Worm (Caenorhabditis elegans) whole organism, late embryonic: Measurements from ENCODE around the gene Y47A7.2.

Source experiments
- C38D4.7 ChIP-seq: fragments of 200-800 bp; sonication (Bioruptor generic); optimal IDR thresholded peaks from 2 replicates; lab custom pipeline; 2018; ENCODE audit warnings: mild to moderate bottlenecking, missing genetic modification characterization, moderate library complexity, missing compliant biosample characterization
- F13H6.1 ChIP-seq: sonication (generic microtip); optimal IDR thresholded peaks from 2 replicates; lab custom pipeline; 2016; ENCODE audit warnings: missing genetic modification characterization, missing compliant biosample characterization
- K09A11.1 ChIP-seq: sonication (generic microtip); optimal IDR thresholded peaks from 2 replicates; lab custom pipeline; 2017; ENCODE audit warnings: antibody characterized with exemption, mild to moderate bottlenecking, missing genetic modification characterization, missing compliant biosample characterization; ENCODE audit not compliant: insufficient read depth
- T23F11.4 ChIP-seq: fragments of 200-800 bp; sonication (Bioruptor generic); optimal IDR thresholded peaks from 2 replicates; lab custom pipeline; 2018; ENCODE audit warnings: mild to moderate bottlenecking, missing genetic modification characterization, missing compliant biosample characterization
- Y22D7AL.16 ChIP-seq: sonication (generic microtip); optimal IDR thresholded peaks from 2 replicates; lab custom pipeline; 2016; ENCODE audit warnings: missing genetic modification characterization, missing compliant biosample characterization
- ahr-1 ChIP-seq: sonication (generic microtip); optimal IDR thresholded peaks from 2 replicates; lab custom pipeline; 2016; ENCODE audit warnings: missing genetic modification characterization, missing compliant biosample characterization
- ama-1 ChIP-seq: fragments of 150-350 bp; optimal IDR thresholded peaks from 2 replicates; lab custom pipeline; 2014
- ceh-14 ChIP-seq: sonication (generic microtip); optimal IDR thresholded peaks from 2 replicates; lab custom pipeline; 2016; ENCODE audit warnings: missing genotype, missing genetic modification characterization, missing compliant biosample characterization
- ceh-18 ChIP-seq: sonication (generic microtip); optimal IDR thresholded peaks from 2 replicates; lab custom pipeline; 2016; ENCODE audit warnings: missing genetic modification characterization, missing compliant biosample characterization
- ceh-19 ChIP-seq: fragments of 200-800 bp; sonication (Bioruptor generic); optimal IDR thresholded peaks from 2 replicates; lab custom pipeline; 2018; ENCODE audit warnings: mild to moderate bottlenecking, missing genetic modification characterization, missing compliant biosample characterization
- ceh-2 ChIP-seq: sonication (generic microtip); optimal IDR thresholded peaks from 2 replicates; lab custom pipeline; 2016; ENCODE audit warnings: missing genotype, missing genetic modification characterization, missing compliant biosample characterization
- ceh-22 ChIP-seq: sonication (generic microtip); optimal IDR thresholded peaks from 2 replicates; lab custom pipeline; 2017; ENCODE audit warnings: missing biosample characterization, missing genetic modification characterization
- ceh-24 ChIP-seq: sonication (generic microtip); optimal IDR thresholded peaks from 2 replicates; lab custom pipeline; 2016; ENCODE audit warnings: mild to moderate bottlenecking, missing genetic modification characterization, missing compliant biosample characterization
- ceh-45 ChIP-seq: fragments of 200-800 bp; sonication (Bioruptor generic); IDR thresholded peaks from 2 replicates; pipeline ENCODE4 v1.3.6; 2022; ENCODE audit warnings: missing genetic modification reagents, missing genetic modification characterization, missing compliant biosample characterization
- ceh-6 ChIP-seq: fragments of 200-800 bp; sonication (Bioruptor generic); optimal IDR thresholded peaks from 2 replicates; lab custom pipeline; 2018; ENCODE audit warnings: mild to moderate bottlenecking, missing genetic modification characterization, missing compliant biosample characterization
- che-1 ChIP-seq: sonication (generic microtip); optimal IDR thresholded peaks from 2 replicates; lab custom pipeline; 2016; ENCODE audit warnings: mild to moderate bottlenecking, missing genetic modification characterization, missing compliant biosample characterization
- dmd-4 ChIP-seq: sonication (generic microtip); optimal IDR thresholded peaks from 2 replicates; lab custom pipeline; 2016; ENCODE audit warnings: borderline replicate concordance, missing genetic modification characterization, missing compliant biosample characterization
- elt-2 ChIP-seq: sonication (generic microtip); optimal IDR thresholded peaks from 2 replicates; lab custom pipeline; 2016; ENCODE audit warnings: missing genetic modification reagents, missing genetic modification characterization, missing compliant biosample characterization
- ets-4 ChIP-seq: sonication (generic microtip); optimal IDR thresholded peaks from 2 replicates; lab custom pipeline; 2016; ENCODE audit warnings: missing genetic modification characterization, missing compliant biosample characterization
- fax-1 ChIP-seq: sonication (generic microtip); optimal IDR thresholded peaks from 2 replicates; lab custom pipeline; 2016; ENCODE audit warnings: missing genotype, missing genetic modification characterization, missing compliant biosample characterization
- fkh-10 ChIP-seq: fragments of 150-350 bp; optimal IDR thresholded peaks from 2 replicates; lab custom pipeline; 2014; ENCODE audit warnings: missing biosample characterization, missing genetic modification reagents, missing genetic modification characterization
- fkh-6 ChIP-seq: sonication (generic microtip); optimal IDR thresholded peaks from 2 replicates; lab custom pipeline; 2016; ENCODE audit warnings: missing genetic modification characterization, missing compliant biosample characterization
- hlh-13 ChIP-seq: fragments of 200-800 bp; sonication (Bioruptor generic); optimal IDR thresholded peaks from 2 replicates; lab custom pipeline; 2018; ENCODE audit warnings: mild to moderate bottlenecking, missing genetic modification characterization, missing compliant biosample characterization
- hlh-15 ChIP-seq: sonication (generic microtip); optimal IDR thresholded peaks from 2 replicates; lab custom pipeline; 2016; ENCODE audit warnings: missing genetic modification characterization, missing compliant biosample characterization
- hlh-6 ChIP-seq: sonication (generic microtip); optimal IDR thresholded peaks from 2 replicates; lab custom pipeline; 2016; ENCODE audit warnings: missing genotype, missing genetic modification characterization, missing compliant biosample characterization
- nhr-11 ChIP-seq: fragments of 150-350 bp; optimal IDR thresholded peaks from 2 replicates; lab custom pipeline; 2014; ENCODE audit warnings: missing biosample characterization, missing genetic modification characterization
- npax-4 ChIP-seq: sonication (generic microtip); optimal IDR thresholded peaks from 2 replicates; lab custom pipeline; 2016; ENCODE audit warnings: missing genetic modification characterization, missing compliant biosample characterization
- odd-2 ChIP-seq: sonication (generic microtip); optimal IDR thresholded peaks from 2 replicates; lab custom pipeline; 2017; ENCODE audit warnings: antibody characterized with exemption, mild to moderate bottlenecking, missing genetic modification characterization, missing compliant biosample characterization
- pag-3 ChIP-seq: sonication (generic microtip); optimal IDR thresholded peaks from 2 replicates; lab custom pipeline; 2016; ENCODE audit warnings: missing compliant biosample characterization, missing genetic modification characterization, borderline replicate concordance
- pat-9 ChIP-seq: fragments of 200-800 bp; sonication (Bioruptor generic); optimal IDR thresholded peaks from 2 replicates; lab custom pipeline; 2018; ENCODE audit warnings: mild to moderate bottlenecking, missing genetic modification characterization, moderate library complexity, missing compliant biosample characterization
- pha-2 ChIP-seq: sonication (generic microtip); optimal IDR thresholded peaks from 2 replicates; lab custom pipeline; 2017; ENCODE audit warnings: mild to moderate bottlenecking, missing genetic modification characterization, missing compliant biosample characterization
- pha-4 ChIP-seq: fragments of 150-350 bp; optimal IDR thresholded peaks from 2 replicates; lab custom pipeline; 2018; ENCODE audit warnings: missing biosample characterization, missing genetic modification reagents, missing genetic modification characterization
- pqm-1 ChIP-seq: sonication (generic microtip); optimal IDR thresholded peaks from 2 replicates; lab custom pipeline; 2016; ENCODE audit warnings: missing genetic modification characterization, missing compliant biosample characterization
- ref-2 ChIP-seq: sonication (generic microtip); optimal IDR thresholded peaks from 2 replicates; lab custom pipeline; 2016; ENCODE audit warnings: missing genetic modification characterization, missing compliant biosample characterization
- rnt-1 ChIP-seq: sonication (generic microtip); optimal IDR thresholded peaks from 2 replicates; lab custom pipeline; 2016; ENCODE audit warnings: missing genetic modification characterization, missing compliant biosample characterization
- sdc-2 ChIP-seq: sonication (generic microtip); optimal IDR thresholded peaks from 2 replicates; lab custom pipeline; 2016; ENCODE audit warnings: missing genotype, missing genetic modification characterization, missing compliant biosample characterization
- sox-2 ChIP-seq: fragments of 200-800 bp; sonication (Bioruptor generic); IDR thresholded peaks from 2 replicates; pipeline ENCODE4 v1.3.6; 2022; ENCODE audit warnings: missing genetic modification reagents, missing genetic modification characterization, missing compliant biosample characterization
- syd-9 ChIP-seq: sonication (generic microtip); optimal IDR thresholded peaks from 2 replicates; lab custom pipeline; 2016; ENCODE audit warnings: mild to moderate bottlenecking, missing genetic modification characterization, moderate library complexity, missing compliant biosample characterization
- ttx-3 ChIP-seq: sonication (generic microtip); optimal IDR thresholded peaks from 2 replicates; lab custom pipeline; 2016; ENCODE audit warnings: missing genetic modification reagents, missing genetic modification characterization, missing compliant biosample characterization
- unc-55 ChIP-seq: sonication (generic microtip); optimal IDR thresholded peaks from 2 replicates; lab custom pipeline; 2017; ENCODE audit warnings: missing biosample characterization, missing genetic modification reagents, missing genetic modification characterization
- unc-86 ChIP-seq: sonication (generic microtip); optimal IDR thresholded peaks from 2 replicates; lab custom pipeline; 2016; ENCODE audit warnings: missing genetic modification characterization, missing compliant biosample characterization

The Y47A7.2 gene

DNA sequence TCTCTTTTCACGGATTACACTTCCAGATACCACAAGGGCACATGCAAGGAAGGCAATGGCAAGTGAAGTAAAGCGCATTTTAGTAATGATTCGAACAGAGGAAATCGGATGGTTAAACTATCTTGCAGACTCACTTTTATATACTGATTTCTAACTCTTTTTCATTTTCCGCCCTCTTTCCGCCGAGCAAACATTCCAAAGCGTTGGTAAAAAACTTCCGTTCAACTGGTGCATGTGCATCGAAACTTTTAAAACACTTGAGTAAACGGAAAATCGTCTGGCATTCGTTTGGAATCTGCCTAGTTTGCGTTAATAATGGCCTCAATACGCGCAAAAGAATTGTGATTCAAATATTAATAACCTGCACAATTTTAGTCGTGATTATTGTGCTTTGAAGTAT lies 33.5 kb downstream of the Y47A7.2 start, which contains the start of gene abu-7:
abu-7 (minus strand) TSS at position 101 of the 400 bp plus-strand sequence.
- no peak for TF ChIP-seq pha-4
- no peak for TF ChIP-seq npax-4 (tag; lab: Kevin White, UChicago)
- no peak for TF ChIP-seq ceh-6 (GFP tag; lab: Kevin White, UChicago)
- TF ChIP-seq pqm-1 (tag; lab: Kevin White, UChicago), result no peak
- TF ChIP-seq ceh-24 (tag; lab: Kevin White, UChicago), result no peak
- no peak for TF ChIP-seq rnt-1
- TF ChIP-seq pha-2 (tag; lab: Kevin White, UChicago), result no peak
- TF ChIP-seq pag-3 (tag; lab: Kevin White, UChicago), result no peak
- no peak for TF ChIP-seq unc-55 (GFP tag; lab: Kevin White, UChicago)
- TF ChIP-seq fax-1, result no peak

DNA sequence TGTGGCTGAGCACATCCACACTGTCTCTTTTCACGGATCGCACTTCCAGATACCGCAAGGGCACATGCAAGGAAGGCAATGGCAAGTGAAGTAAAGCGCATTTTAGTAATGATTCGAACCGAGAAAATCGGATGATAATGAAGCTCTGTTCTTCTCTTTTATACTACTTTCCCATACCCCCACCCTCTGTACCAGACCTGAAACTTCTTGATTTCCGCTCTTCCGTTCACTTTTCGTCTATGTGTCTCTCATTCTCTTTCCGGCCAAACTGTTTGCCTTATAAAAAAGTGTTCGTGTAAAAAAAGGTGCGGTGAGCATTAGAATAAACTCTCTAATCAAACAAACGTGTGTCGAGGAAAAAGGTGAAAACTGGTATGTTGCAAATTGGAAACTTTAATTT lies 36.3 kb downstream of the Y47A7.2 start, which contains the start of gene abu-6:
abu-6 (minus strand) TSS at position 101 of the 400 bp plus-strand sequence.
- no peak for TF ChIP-seq F13H6.1 (tag; lab: Kevin White, UChicago)

DNA sequence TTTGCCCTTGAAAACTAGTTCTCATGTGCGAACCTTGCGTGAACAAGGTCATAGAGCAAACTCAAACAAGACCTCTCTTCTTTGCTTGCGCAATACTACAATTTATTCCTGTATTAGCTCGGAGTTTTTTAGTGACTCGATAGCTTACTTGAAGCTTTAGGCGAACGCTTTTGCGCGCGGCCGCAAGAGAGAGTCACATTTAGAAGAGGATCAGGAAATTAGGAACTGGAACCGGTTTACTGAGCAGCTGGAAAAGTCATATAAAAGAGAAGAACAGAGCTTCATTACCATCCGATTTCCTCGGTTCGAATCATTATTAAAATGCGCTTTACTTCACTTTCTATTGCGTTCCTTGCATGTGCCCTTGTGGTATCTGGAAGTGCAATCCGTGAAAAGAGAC lies 39.8 kb downstream of the Y47A7.2 start, which contains the start of gene abu-15:
abu-15 (plus strand) TSS at position 301 of the 400 bp plus-strand sequence.
- TF ChIP-seq fax-1, result no peak
- TF ChIP-seq nhr-11 (tag; lab: Kevin White, UChicago), result no peak
- TF ChIP-seq ceh-22, result no peak
- no peak for TF ChIP-seq elt-2 (tag; lab: Kevin White, UChicago)
- no peak for TF ChIP-seq hlh-13
- TF ChIP-seq ama-1 (lab: Kevin White, UChicago), result no peak
- TF ChIP-seq K09A11.1 (tag; lab: Kevin White, UChicago), result no peak
- TF ChIP-seq ceh-18 (tag; lab: Kevin White, UChicago), result no peak
- TF ChIP-seq Y22D7AL.16, result no peak
- TF ChIP-seq C38D4.7 (GFP tag; lab: Kevin White, UChicago), result no peak
- TF ChIP-seq dmd-4, result no peak

- TF ChIP-seq pha-2 (tag; lab: Kevin White, UChicago), result no peak
- no peak for TF ChIP-seq ceh-45 (GFP tag; lab: Robert Waterston, UW)
- TF ChIP-seq fkh-6, result no peak
- TF ChIP-seq Y22D7AL.16, result no peak
- no peak for TF ChIP-seq ceh-14 (tag; lab: Kevin White, UChicago)
- TF ChIP-seq pat-9, result no peak
- no peak for TF ChIP-seq hlh-13
- no peak for TF ChIP-seq ceh-2 (tag; lab: Kevin White, UChicago)
- no peak for TF ChIP-seq fkh-10 (GFP tag; lab: Kevin White, UChicago)
- TF ChIP-seq ref-2 (tag; lab: Kevin White, UChicago), result no peak
- no peak for TF ChIP-seq syd-9 (tag; lab: Kevin White, UChicago)
These were observed 40.5 kb downstream of the Y47A7.2 start, which contains the start of gene srx-39 for ce11 chrV:5157660-5158059. TSS of gene srx-39 (minus strand) at chrV:5157760.

ce11 chrV:5155516-5155915 lies 42.6 kb downstream of the Y47A7.2 start, which contains the start of gene srx-38:
TSS of gene srx-38 (minus strand) at chrV:5155616.
- TF ChIP-seq unc-86, result no peak
- TF ChIP-seq ceh-19 (GFP tag; lab: Kevin White, UChicago), result no peak
- no peak for TF ChIP-seq odd-2 (tag; lab: Kevin White, UChicago)
- no peak for TF ChIP-seq hlh-6 (tag; lab: Kevin White, UChicago)
- no peak for TF ChIP-seq sox-2
- TF ChIP-seq ahr-1, result no peak
- no peak for TF ChIP-seq ama-1 (lab: Kevin White, UChicago)
- no peak for TF ChIP-seq dmd-4
- no peak for TF ChIP-seq sdc-2 (tag; lab: Kevin White, UChicago)
- TF ChIP-seq ttx-3 (tag; lab: Kevin White, UChicago), result no peak
- TF ChIP-seq hlh-15 (tag; lab: Kevin White, UChicago), result no peak
- TF ChIP-seq ets-4 (tag; lab: Kevin White, UChicago), result no peak
- TF ChIP-seq pha-4, result no peak
- no peak for TF ChIP-seq pqm-1 (tag; lab: Kevin White, UChicago)
- TF ChIP-seq T23F11.4 (GFP tag; lab: Kevin White, UChicago), result no peak
- no peak for TF ChIP-seq npax-4 (tag; lab: Kevin White, UChicago)
- no peak for TF ChIP-seq nhr-11 (tag; lab: Kevin White, UChicago)
- no peak for TF ChIP-seq unc-55 (GFP tag; lab: Kevin White, UChicago)
- no peak for TF ChIP-seq che-1 (tag; lab: Kevin White, UChicago)
- no peak for TF ChIP-seq fkh-6
- TF ChIP-seq, all 69 proteins: peak for 0
